Fruit fly (Drosophila melanogaster): Measurements from ENCODE around the gene Rpt3R.

DNA sequence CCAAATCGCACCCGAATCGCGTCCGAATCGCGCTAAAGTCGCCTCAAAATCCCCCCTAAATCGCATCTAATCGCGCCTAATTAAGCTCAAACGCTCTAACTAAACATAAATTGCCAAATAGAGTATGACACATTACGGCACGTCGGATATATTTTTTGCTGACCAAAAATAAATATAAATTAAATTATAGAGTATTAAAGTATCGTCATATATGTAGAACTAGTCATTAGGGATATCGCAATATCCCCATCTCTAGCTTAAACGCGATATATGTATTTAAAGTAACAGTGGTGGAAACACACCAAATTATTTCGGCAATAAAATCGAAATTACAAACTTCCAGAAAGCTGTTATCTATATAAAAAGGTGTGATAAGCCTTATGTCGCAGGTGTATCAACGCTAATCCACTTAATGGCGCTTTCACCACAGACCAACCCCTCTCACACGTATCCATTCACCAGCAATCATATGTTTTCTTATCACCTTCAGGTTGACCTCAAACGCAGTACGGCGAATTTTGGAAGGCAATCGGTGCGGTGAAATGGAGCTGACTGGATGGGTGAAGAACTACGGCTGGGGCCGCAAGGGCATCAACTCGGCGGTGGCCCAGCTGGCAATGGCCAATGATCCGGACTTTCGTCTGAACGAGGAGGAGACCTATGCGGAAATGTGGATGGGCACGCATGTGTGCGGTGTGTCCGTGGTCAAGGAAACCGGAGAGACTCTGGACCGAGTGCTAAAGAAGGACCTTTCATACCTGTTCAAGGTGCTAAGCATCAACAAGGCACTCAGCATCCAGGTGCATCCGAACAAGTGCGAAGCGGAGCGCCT lies 3.3 kb upstream of the Rpt3R start, which contains the start of gene Mpi:
- TF ChIP-seq EcR (GFP tag; optimal IDR thresholded peaks at IDR 0.05) (no peak), CG8478 (optimal IDR thresholded peaks at IDR 0.05) (no peak), pan (optimal IDR thresholded peaks at IDR 0.05) (no peak), usp (GFP tag; optimal IDR thresholded peaks at IDR 0.05) (no peak)

Measured in whole organism.